Worm (Caenorhabditis elegans) whole organism, L4/young adult: Measurements from ENCODE around the gene R04E5.9.

Experiments
- dao-5 ChIP-seq: sonication (generic microtip); optimal IDR thresholded peaks from 2 replicates; lab custom pipeline; 2016; ENCODE audit warnings: missing genotype, missing genetic modification characterization, moderate library complexity, missing compliant biosample characterization
- him-1 ChIP-seq: sonication (generic microtip); optimal IDR thresholded peaks from 2 replicates; lab custom pipeline; 2016; ENCODE audit warnings: missing genotype, missing genetic modification reagents, missing genetic modification characterization, missing compliant biosample characterization

ce11 chrX:8843988-8844387, 33.0 kb upstream of the R04E5.9 start, which contains the start of gene ubc-23:
- TF ChIP-seq dao-5 (tag; lab: Kevin White, UChicago) (no peak), him-1 (tag; lab: Kevin White, UChicago) (no peak)
